Worm (Caenorhabditis elegans) whole organism, late embryonic: Measurements from ENCODE around the gene sre-7.
A peak's percentile ranks its signal among the peaks of the same experiment; 100 is the strongest.
"Not testable (repeated sequence)": the region's sequence is repeated elsewhere in the genome, so short reads cannot be mapped to it uniquely, and the experiment has no call there.

ENCODE experiments used
- C38D4.7 ChIP-seq: fragments of 200-800 bp; sonication (Bioruptor generic); optimal IDR thresholded peaks from 2 replicates; lab custom pipeline; 2018; ENCODE audit warnings: mild to moderate bottlenecking, missing genetic modification characterization, moderate library complexity, missing compliant biosample characterization
- K02D7.2 ChIP-seq: sonication (generic microtip); optimal IDR thresholded peaks from 2 replicates; lab custom pipeline; 2017; ENCODE audit warnings: mild to moderate bottlenecking, missing genetic modification characterization, missing compliant biosample characterization
- Y22D7AL.16 ChIP-seq: sonication (generic microtip); optimal IDR thresholded peaks from 2 replicates; lab custom pipeline; 2016; ENCODE audit warnings: missing genetic modification characterization, missing compliant biosample characterization
- ahr-1 ChIP-seq: sonication (generic microtip); optimal IDR thresholded peaks from 2 replicates; lab custom pipeline; 2016; ENCODE audit warnings: missing genetic modification characterization, missing compliant biosample characterization
- ama-1 ChIP-seq: fragments of 150-350 bp; optimal IDR thresholded peaks from 2 replicates; lab custom pipeline; 2014
- ceh-19 ChIP-seq: fragments of 200-800 bp; sonication (Bioruptor generic); optimal IDR thresholded peaks from 2 replicates; lab custom pipeline; 2018; ENCODE audit warnings: mild to moderate bottlenecking, missing genetic modification characterization, missing compliant biosample characterization
- ceh-2 ChIP-seq: sonication (generic microtip); optimal IDR thresholded peaks from 2 replicates; lab custom pipeline; 2016; ENCODE audit warnings: missing genotype, missing genetic modification characterization, missing compliant biosample characterization
- ceh-24 ChIP-seq: sonication (generic microtip); optimal IDR thresholded peaks from 2 replicates; lab custom pipeline; 2016; ENCODE audit warnings: mild to moderate bottlenecking, missing genetic modification characterization, missing compliant biosample characterization
- ceh-34 ChIP-seq: sonication (generic microtip); optimal IDR thresholded peaks from 2 replicates; lab custom pipeline; 2016; ENCODE audit warnings: mild to moderate bottlenecking, missing genetic modification characterization, missing compliant biosample characterization
- ceh-45 ChIP-seq: fragments of 200-800 bp; sonication (Bioruptor generic); IDR thresholded peaks from 2 replicates; pipeline ENCODE4 v1.3.6; 2022; ENCODE audit warnings: missing genetic modification reagents, missing genetic modification characterization, missing compliant biosample characterization
- ceh-6 ChIP-seq: fragments of 200-800 bp; sonication (Bioruptor generic); optimal IDR thresholded peaks from 2 replicates; lab custom pipeline; 2018; ENCODE audit warnings: mild to moderate bottlenecking, missing genetic modification characterization, missing compliant biosample characterization
- che-1 ChIP-seq: sonication (generic microtip); optimal IDR thresholded peaks from 2 replicates; lab custom pipeline; 2016; ENCODE audit warnings: mild to moderate bottlenecking, missing genetic modification characterization, missing compliant biosample characterization
- dmd-4 ChIP-seq: sonication (generic microtip); optimal IDR thresholded peaks from 2 replicates; lab custom pipeline; 2016; ENCODE audit warnings: borderline replicate concordance, missing genetic modification characterization, missing compliant biosample characterization
- dve-1 ChIP-seq: sonication (generic microtip); optimal IDR thresholded peaks from 2 replicates; lab custom pipeline; 2017; ENCODE audit warnings: antibody characterized with exemption, mild to moderate bottlenecking, missing genetic modification characterization, missing compliant biosample characterization
- fax-1 ChIP-seq: sonication (generic microtip); optimal IDR thresholded peaks from 2 replicates; lab custom pipeline; 2016; ENCODE audit warnings: missing genotype, missing genetic modification characterization, missing compliant biosample characterization
- gmeb-2 ChIP-seq: sonication (generic microtip); optimal IDR thresholded peaks from 2 replicates; lab custom pipeline; 2016; ENCODE audit warnings: missing genetic modification characterization, inconsistent platforms, missing compliant biosample characterization
- hlh-13 ChIP-seq: fragments of 200-800 bp; sonication (Bioruptor generic); optimal IDR thresholded peaks from 2 replicates; lab custom pipeline; 2018; ENCODE audit warnings: mild to moderate bottlenecking, missing genetic modification characterization, missing compliant biosample characterization
- hlh-30 ChIP-seq: sonication (generic microtip); optimal IDR thresholded peaks from 2 replicates; lab custom pipeline; 2017; ENCODE audit warnings: antibody characterized with exemption, missing genetic modification characterization, missing compliant biosample characterization; ENCODE audit not compliant: insufficient read depth
- hlh-6 ChIP-seq: sonication (generic microtip); optimal IDR thresholded peaks from 2 replicates; lab custom pipeline; 2016; ENCODE audit warnings: missing genotype, missing genetic modification characterization, missing compliant biosample characterization
- lin-11 ChIP-seq: fragments of 200-800 bp; sonication (Bioruptor generic); optimal IDR thresholded peaks from 2 replicates; lab custom pipeline; 2018; ENCODE audit warnings: mild to moderate bottlenecking, missing genetic modification characterization, missing compliant biosample characterization
- madf-2 ChIP-seq: sonication (generic microtip); optimal IDR thresholded peaks from 2 replicates; lab custom pipeline; 2017; ENCODE audit warnings: missing genetic modification characterization, missing compliant biosample characterization
- nhr-11 ChIP-seq: fragments of 150-350 bp; optimal IDR thresholded peaks from 2 replicates; lab custom pipeline; 2014; ENCODE audit warnings: missing biosample characterization, missing genetic modification characterization
- nhr-232 ChIP-seq: sonication (generic microtip); optimal IDR thresholded peaks from 2 replicates; lab custom pipeline; 2016; ENCODE audit warnings: missing genetic modification characterization, missing compliant biosample characterization
- npax-4 ChIP-seq: sonication (generic microtip); optimal IDR thresholded peaks from 2 replicates; lab custom pipeline; 2016; ENCODE audit warnings: missing genetic modification characterization, missing compliant biosample characterization
- odd-2 ChIP-seq: sonication (generic microtip); optimal IDR thresholded peaks from 2 replicates; lab custom pipeline; 2017; ENCODE audit warnings: antibody characterized with exemption, mild to moderate bottlenecking, missing genetic modification characterization, missing compliant biosample characterization
- pat-9 ChIP-seq: fragments of 200-800 bp; sonication (Bioruptor generic); optimal IDR thresholded peaks from 2 replicates; lab custom pipeline; 2018; ENCODE audit warnings: mild to moderate bottlenecking, missing genetic modification characterization, moderate library complexity, missing compliant biosample characterization
- pax-1 ChIP-seq: fragments of 150-350 bp; optimal IDR thresholded peaks from 2 replicates; lab custom pipeline; 2014; ENCODE audit warnings: missing biosample characterization, missing genetic modification characterization
- pha-2 ChIP-seq: sonication (generic microtip); optimal IDR thresholded peaks from 2 replicates; lab custom pipeline; 2017; ENCODE audit warnings: mild to moderate bottlenecking, missing genetic modification characterization, missing compliant biosample characterization
- pha-4 ChIP-seq: fragments of 150-350 bp; optimal IDR thresholded peaks from 2 replicates; lab custom pipeline; 2018; ENCODE audit warnings: missing biosample characterization, missing genetic modification reagents, missing genetic modification characterization
- ref-2 ChIP-seq: sonication (generic microtip); optimal IDR thresholded peaks from 2 replicates; lab custom pipeline; 2016; ENCODE audit warnings: missing genetic modification characterization, missing compliant biosample characterization
- syd-9 ChIP-seq: sonication (generic microtip); optimal IDR thresholded peaks from 2 replicates; lab custom pipeline; 2016; ENCODE audit warnings: mild to moderate bottlenecking, missing genetic modification characterization, moderate library complexity, missing compliant biosample characterization
- tbx-7 ChIP-seq: sonication (generic microtip); optimal IDR thresholded peaks from 2 replicates; lab custom pipeline; 2016; ENCODE audit warnings: missing genotype, missing genetic modification characterization, missing compliant biosample characterization
- ttx-3 ChIP-seq: sonication (generic microtip); optimal IDR thresholded peaks from 2 replicates; lab custom pipeline; 2016; ENCODE audit warnings: missing genetic modification reagents, missing genetic modification characterization, missing compliant biosample characterization
- unc-55 ChIP-seq: sonication (generic microtip); optimal IDR thresholded peaks from 2 replicates; lab custom pipeline; 2017; ENCODE audit warnings: missing biosample characterization, missing genetic modification reagents, missing genetic modification characterization
- zip-5 ChIP-seq: sonication (generic microtip); optimal IDR thresholded peaks from 2 replicates; lab custom pipeline; 2016; ENCODE audit warnings: missing genetic modification characterization, missing compliant biosample characterization

The sre-7 gene

ce11 chrV:14205214-14205613 lies 38.8 kb upstream of the sre-7 start, which contains the start of gene T16A9.3:
Gene T16A9.3, plus strand, starts transcription at chrV:14205514.
- not testable (repeated sequence) for TF ChIP-seq ttx-3 (tag; lab: Kevin White, UChicago); ceh-2 (tag; lab: Kevin White, UChicago); Y22D7AL.16

DNA sequence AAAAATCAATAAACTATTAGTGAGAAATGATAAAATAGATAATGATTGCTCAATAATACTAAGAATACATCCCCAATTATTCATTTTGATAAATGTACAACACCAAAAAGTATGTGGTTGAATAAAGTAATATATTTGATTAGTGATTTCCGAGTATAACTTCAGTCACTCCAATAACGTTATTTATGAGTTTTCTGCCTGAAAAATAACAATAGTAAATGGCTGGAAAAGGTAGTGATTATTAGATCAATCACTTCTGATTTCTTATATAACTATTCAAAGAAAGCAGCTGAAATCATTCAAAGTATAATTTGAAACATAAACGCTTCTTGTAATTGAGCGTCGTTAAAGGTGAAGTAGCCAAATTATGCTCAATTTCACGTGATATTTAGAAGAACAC lies 33.3 kb upstream of the sre-7 start, which contains the start of gene str-230:
Gene str-230 (minus strand): TSS at position 101 of the 400 bp plus-strand sequence.
- TF ChIP-seq nhr-232 (no peak), ahr-1 (no peak), ref-2 (tag; lab: Kevin White, UChicago) (no peak), ceh-6 (GFP tag; lab: Kevin White, UChicago) (no peak), pax-1 (tag; lab: Kevin White, UChicago) (no peak), madf-2 (tag; lab: Kevin White, UChicago) (no peak), gmeb-2 (tag; lab: Kevin White, UChicago) (no peak)
- TF ChIP-seq, all 69 proteins: peak for 0

DNA sequence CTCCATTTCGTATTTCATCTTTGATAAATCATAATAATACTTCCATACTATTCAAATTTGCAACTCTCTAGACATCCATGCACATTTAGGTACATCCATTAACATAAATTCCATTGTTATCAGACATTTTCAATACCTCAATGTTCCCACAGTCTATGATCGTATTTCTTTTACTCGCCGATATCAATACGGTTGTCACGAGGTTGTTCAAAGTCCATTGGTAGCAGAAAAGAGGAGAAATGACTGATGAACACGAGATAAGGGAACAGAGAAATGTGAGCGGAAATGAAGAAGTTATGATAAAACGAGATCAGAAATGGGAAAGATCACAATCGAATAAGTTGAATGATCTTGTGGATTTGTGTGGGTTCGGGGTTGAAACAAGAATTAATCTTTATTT lies 31.2 kb upstream of the sre-7 start:
- peak; percentile 25 for TF ChIP-seq hlh-30 (tag; lab: Kevin White, UChicago)
- no peak for TF ChIP-seq ceh-24 (tag; lab: Kevin White, UChicago)

ce11 chrV:14215106-14215505 lies 28.9 kb upstream of the sre-7 start, which contains the start of gene T16A9.5:
Gene T16A9.5, minus strand, starts transcription at chrV:14215206.
- TF ChIP-seq hlh-13 (GFP tag; lab: Kevin White, UChicago) (no peak), che-1 (tag; lab: Kevin White, UChicago) (no peak), ceh-19 (no peak), ceh-2 (tag; lab: Kevin White, UChicago) (no peak), dve-1 (tag; lab: Kevin White, UChicago) (no peak), pha-4 (no peak), hlh-6 (tag; lab: Kevin White, UChicago) (no peak)

DNA sequence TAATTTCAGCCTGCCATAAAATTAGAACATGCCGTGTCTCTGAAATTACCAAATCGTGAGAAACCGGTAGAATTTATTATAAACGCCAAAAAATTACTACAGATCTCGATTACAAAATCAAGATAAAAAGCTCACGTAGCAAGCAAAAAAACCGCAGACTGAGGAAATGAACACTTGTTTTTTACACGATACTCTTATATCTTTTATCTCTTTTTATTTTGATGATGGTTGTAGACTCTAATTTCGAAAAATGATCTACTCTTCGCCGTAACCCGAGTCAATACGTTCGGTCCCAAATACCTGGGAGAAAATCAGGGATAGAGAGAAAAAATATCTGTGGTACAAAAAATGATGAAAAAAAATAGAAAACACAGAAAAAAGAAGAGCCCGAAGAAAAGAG lies 20.9 kb upstream of the sre-7 start:
- TF ChIP-seq tbx-7 (tag; lab: Kevin White, UChicago) = no peak
- no peak for TF ChIP-seq unc-55
- TF ChIP-seq odd-2 (tag; lab: Kevin White, UChicago) = no peak
- no peak for TF ChIP-seq C38D4.7 (GFP tag; lab: Kevin White, UChicago)
- TF ChIP-seq npax-4 = no peak
- TF ChIP-seq madf-2 (tag; lab: Kevin White, UChicago) = no peak
- no peak for TF ChIP-seq fax-1 (tag; lab: Kevin White, UChicago)
- TF ChIP-seq pat-9 = no peak
- no peak for TF ChIP-seq zip-5 (tag; lab: Kevin White, UChicago)

ce11 chrV:14226373-14226772 lies 17.6 kb upstream of the sre-7 start, which contains the start of gene nep-21:
Gene nep-21, minus strand, starts transcription at chrV:14226473.
- no peak for TF ChIP-seq dmd-4 (tag; lab: Kevin White, UChicago)

ce11 chrV:14230788-14231583 lies 13.0 kb upstream of the sre-7 start:
- TF ChIP-seq nhr-232 (no peak), npax-4 (no peak), hlh-13 (GFP tag; lab: Kevin White, UChicago) (no peak), ama-1 (lab: Kevin White, UChicago) (no peak), ceh-34 (tag; lab: Kevin White, UChicago) (no peak), ceh-19 (no peak), lin-11 (tag; lab: Kevin White, UChicago) (no peak), nhr-11 (tag; lab: Kevin White, UChicago) (no peak), ceh-45 (GFP tag; lab: Robert Waterston, UW) (no peak), pha-2 (tag; lab: Kevin White, UChicago) (no peak), dmd-4 (tag; lab: Kevin White, UChicago) (no peak), ceh-2 (tag; lab: Kevin White, UChicago) (no peak), unc-55 (no peak), K02D7.2 (tag; lab: Kevin White, UChicago) (no peak), syd-9 (tag; lab: Kevin White, UChicago) (no peak)
- TF ChIP-seq, all 69 proteins: peak for 0
